In the genomic region with DNA sequence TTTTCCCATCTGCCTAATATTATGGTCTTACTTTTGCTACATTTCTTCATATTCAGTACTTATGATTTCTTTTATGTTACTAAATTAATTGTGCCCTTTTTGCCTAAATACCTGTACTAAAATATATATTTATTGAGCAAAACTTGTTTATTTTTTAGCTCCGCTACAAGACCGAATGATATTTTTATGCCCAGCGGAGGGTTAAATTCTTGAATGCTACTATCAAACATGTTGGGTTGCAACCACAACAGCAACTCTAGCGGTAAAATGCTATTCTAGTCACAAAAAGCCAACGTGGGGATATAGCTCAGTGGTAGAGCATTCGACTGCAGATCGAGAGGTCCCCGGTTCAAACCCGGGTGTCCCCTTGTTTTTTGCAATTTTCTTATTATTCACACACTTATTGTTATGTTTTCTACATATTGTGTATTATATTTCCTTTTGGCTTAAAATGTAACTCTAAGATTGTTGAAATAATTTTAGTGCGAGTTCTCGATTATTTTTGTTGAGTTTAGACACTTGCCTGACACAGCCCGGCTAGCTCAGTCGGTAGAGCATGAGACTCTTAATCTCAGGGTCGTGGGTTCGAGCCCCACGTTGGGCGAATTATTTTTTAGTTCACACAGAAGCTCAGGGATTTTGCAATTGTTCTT, we compare ENCODE assay signal across 1 fruit fly cellular context.
A peak's percentile ranks its signal among the peaks of the same experiment; 100 is the strongest.
TF ChIP-seq lines count a peak whose summit lies in the region.

No protein-coding gene starts in this region.

TF ChIP-seq in whole organism, embryonic, 481 proteins besides CTCF, POLR2A, EP300 and RAD21 (continued from another document and continues in another):
- TF ChIP-seq bbx (GFP tag; IDR thresholded peaks at IDR 0.05; lab: Robert Waterston, UW; ENCODE audit: partially characterized antibody) (peak; percentile 91), CG8359 (GFP tag; optimal IDR thresholded peaks at IDR 0.05; lab: Kevin White, UChicago; ENCODE audit: borderline replicate concordance) (no peak), NfI (GFP tag; optimal IDR thresholded peaks at IDR 0.05; lab: Kevin White, UChicago) (peak; percentile 5), CG15011 (GFP tag; optimal IDR thresholded peaks at IDR 0.05; lab: Kevin White, UChicago) (no peak), CG18262 (tag; optimal IDR thresholded peaks at IDR 0.05; lab: Kevin White, UChicago) (peak; percentile 38), Lim3 (GFP tag; IDR thresholded peaks at IDR 0.05; lab: Robert Waterston, UW) (no peak), Hsf (GFP tag; optimal IDR thresholded peaks at IDR 0.05; lab: Kevin White, UChicago) (no peak), Dll (GFP tag; IDR thresholded peaks at IDR 0.05; lab: Robert Waterston, UW; ENCODE audit: partially characterized antibody) (peak; percentile 60), CG9817 (tag; optimal IDR thresholded peaks at IDR 0.05; lab: Kevin White, UChicago) (peak; percentile 22), shn (GFP tag; optimal IDR thresholded peaks at IDR 0.05; lab: Kevin White, UChicago) (no peak), CG13894 (tag; optimal IDR thresholded peaks at IDR 0.05; lab: Kevin White, UChicago) (peak; percentile 40), Nf-YB (GFP tag; optimal IDR thresholded peaks at IDR 0.05; lab: Kevin White, UChicago) (no peak), ind (GFP tag; optimal IDR thresholded peaks at IDR 0.05; lab: Kevin White, UChicago) (peak; percentile 11), sqz (GFP tag; optimal IDR thresholded peaks at IDR 0.05; lab: Kevin White, UChicago) (no peak), CG14710 (tag; optimal IDR thresholded peaks at IDR 0.05; lab: Kevin White, UChicago) (no peak), Dbx (GFP tag; IDR thresholded peaks at IDR 0.05; lab: Robert Waterston, UW) (0 out of 3 replicates have a peak, but pooled peaks have one; percentile 53), CG2678 (tag; optimal IDR thresholded peaks at IDR 0.05; lab: Kevin White, UChicago) (peak; percentile 53), unc-4 (GFP tag; IDR thresholded peaks at IDR 0.05; lab: Robert Waterston, UW; ENCODE audit: partially characterized antibody) (peak; percentile 52), ERR (GFP tag; optimal IDR thresholded peaks at IDR 0.05; lab: Kevin White, UChicago) (no peak), Myb (GFP tag; optimal IDR thresholded peaks at IDR 0.05; lab: Kevin White, UChicago) (no peak), Ets65A (GFP tag; lab: Kevin White, UChicago) (no peak), Aef1 (GFP tag; IDR thresholded peaks at IDR 0.05; lab: Robert Waterston, UW) (no peak), ftz-f1 (GFP tag; optimal IDR thresholded peaks at IDR 0.05; lab: Kevin White, UChicago) (no peak), CG6689 (GFP tag; IDR thresholded peaks at IDR 0.05; lab: Robert Waterston, UW) (no peak), CG13775 (GFP tag; optimal IDR thresholded peaks at IDR 0.05; lab: Kevin White, UChicago) (no peak), Sox100B (GFP tag; optimal IDR thresholded peaks at IDR 0.05; lab: Kevin White, UChicago) (no peak), CG7987 (GFP tag; optimal IDR thresholded peaks at IDR 0.05; lab: Kevin White, UChicago) (no peak), knrl (GFP tag; IDR thresholded peaks at IDR 0.05; lab: Robert Waterston, UW; ENCODE audit: partially characterized antibody) (peak; percentile 74), CG9797 (GFP tag; optimal IDR thresholded peaks at IDR 0.05; lab: Kevin White, UChicago) (no peak), HLH4C (GFP tag; IDR thresholded peaks at IDR 0.05; lab: Robert Waterston, UW; ENCODE audit: partially characterized antibody) (peak; percentile 85), Oli (tag; optimal IDR thresholded peaks at IDR 0.05; lab: Kevin White, UChicago) (no peak), kah (GFP tag; optimal IDR thresholded peaks at IDR 0.05; lab: Kevin White, UChicago) (no peak), Fer2 (tag; optimal IDR thresholded peaks at IDR 0.05; lab: Kevin White, UChicago) (peak; percentile 34), crp (GFP tag; optimal IDR thresholded peaks at IDR 0.05; lab: Kevin White, UChicago) (no peak), CG15269 (tag; optimal IDR thresholded peaks at IDR 0.05; lab: Kevin White, UChicago) (peak; percentile 29), CG17385 (GFP tag; optimal IDR thresholded peaks at IDR 0.05; lab: Kevin White, UChicago) (no peak), CG4328 (GFP tag; optimal IDR thresholded peaks at IDR 0.05; lab: Kevin White, UChicago) (peak; percentile 8), CG7963 (GFP tag; IDR thresholded peaks at IDR 0.05; lab: Robert Waterston, UW; ENCODE audit: partially characterized antibody) (peak; percentile 93), CG30431 (GFP tag; optimal IDR thresholded peaks at IDR 0.05; lab: Kevin White, UChicago) (no peak), NFAT (GFP tag; IDR thresholded peaks at IDR 0.05; lab: Robert Waterston, UW) (peak; percentile 40; the same call in 1 of the 2 replicates), sisA (GFP tag; IDR thresholded peaks at IDR 0.05; lab: Robert Waterston, UW) (no peak), fru (optimal IDR thresholded peaks at IDR 0.05; lab: Kevin White, UChicago) (no peak), gsb-n (tag; optimal IDR thresholded peaks at IDR 0.05; lab: Kevin White, UChicago) (no peak), Hr3 (GFP tag; optimal IDR thresholded peaks at IDR 0.05; lab: Kevin White, UChicago) (no peak), CG9727 (GFP tag; optimal IDR thresholded peaks at IDR 0.05; lab: Kevin White, UChicago) (no peak), schlank (tag; optimal IDR thresholded peaks at IDR 0.05; lab: Kevin White, UChicago) (no peak), zen2 (GFP tag; IDR thresholded peaks at IDR 0.05; lab: Robert Waterston, UW; ENCODE audit: partially characterized antibody) (peak; percentile 60; the same call in 1 of the 3 replicates), CG17359 (tag; optimal IDR thresholded peaks at IDR 0.05; lab: Kevin White, UChicago) (peak; percentile 2), hb (GFP tag; IDR thresholded peaks at IDR 0.05; lab: Robert Waterston, UW; ENCODE audit: partially characterized antibody) (peak; percentile 87), CG6654 (GFP tag; optimal IDR thresholded peaks at IDR 0.05; lab: Kevin White, UChicago) (no peak), lmd (GFP tag; IDR thresholded peaks at IDR 0.05; lab: Robert Waterston, UW) (no peak), Bgb (GFP tag; IDR thresholded peaks at IDR 0.05; lab: Robert Waterston, UW; ENCODE audit: partially characterized antibody) (peak; percentile 83), Drgx (GFP tag; IDR thresholded peaks at IDR 0.05; lab: Robert Waterston, UW) (0 out of 2 replicates have a peak, but pooled peaks have one; percentile 5), Ptx1 (GFP tag; IDR thresholded peaks at IDR 0.05; lab: Robert Waterston, UW) (0 out of 2 replicates have a peak, but pooled peaks have one; percentile 17), dpn (GFP tag; optimal IDR thresholded peaks at IDR 0.05; lab: Kevin White, UChicago) (no peak), prd (optimal IDR thresholded peaks at IDR 0.05; lab: Kevin White, UChicago) (no peak), prd (GFP tag; IDR thresholded peaks at IDR 0.05; lab: Robert Waterston, UW) (no peak), en (GFP tag; optimal IDR thresholded peaks at IDR 0.05; lab: Kevin White, UChicago) (peak; percentile 5), CG12236 (GFP tag; optimal IDR thresholded peaks at IDR 0.05; lab: Kevin White, UChicago) (no peak), Scr (GFP tag; IDR thresholded peaks at IDR 0.05; lab: Robert Waterston, UW; ENCODE audit: partially characterized antibody) (peak; percentile 74), chinmo (GFP tag; IDR thresholded peaks at IDR 0.05; lab: Robert Waterston, UW; ENCODE audit: partially characterized antibody) (peak; percentile 54; the same call in 2 of the 4 replicates), sna (GFP tag; IDR thresholded peaks at IDR 0.05; lab: Robert Waterston, UW; ENCODE audit: partially characterized antibody) (peak; percentile 72), sr (GFP tag; IDR thresholded peaks at IDR 0.05; lab: Robert Waterston, UW) (no peak), CG34422 (GFP tag; IDR thresholded peaks at IDR 0.05; lab: Robert Waterston, UW) (no peak; the same call in 2 of the 3 replicates), CG3407 (GFP tag; optimal IDR thresholded peaks at IDR 0.05; lab: Kevin White, UChicago) (no peak), Dp (GFP tag; optimal IDR thresholded peaks at IDR 0.05; lab: Kevin White, UChicago) (no peak), CG16863 (GFP tag; optimal IDR thresholded peaks at IDR 0.05; lab: Kevin White, UChicago) (no peak), Sin3A (optimal IDR thresholded peaks at IDR 0.05; lab: Kevin White, UChicago) (no peak), vvl (GFP tag; IDR thresholded peaks at IDR 0.05; lab: Robert Waterston, UW) (peak; percentile 24; the same call in 1 of the 2 replicates), CG1602 (GFP tag; optimal IDR thresholded peaks at IDR 0.05; lab: Kevin White, UChicago) (no peak), Fer3 (tag; optimal IDR thresholded peaks at IDR 0.05; lab: Kevin White, UChicago) (peak; percentile 41), YL-1 (GFP tag; optimal IDR thresholded peaks at IDR 0.05; lab: Kevin White, UChicago) (no peak), scrt (GFP tag; optimal IDR thresholded peaks at IDR 0.05; lab: Kevin White, UChicago) (peak; percentile 16), ara (GFP tag; IDR thresholded peaks at IDR 0.05; lab: Robert Waterston, UW) (no peak), H15 (GFP tag; IDR thresholded peaks at IDR 0.05; lab: Robert Waterston, UW) (no peak), sima (GFP tag; optimal IDR thresholded peaks at IDR 0.05; lab: Kevin White, UChicago) (no peak), pho (GFP tag; optimal IDR thresholded peaks at IDR 0.05; lab: Kevin White, UChicago) (peak; percentile 11), CG8089 (GFP tag; optimal IDR thresholded peaks at IDR 0.05; lab: Kevin White, UChicago) (no peak), eve (GFP tag; optimal IDR thresholded peaks at IDR 0.05; lab: Kevin White, UChicago) (no peak), mam (GFP tag; optimal IDR thresholded peaks at IDR 0.05; lab: Kevin White, UChicago) (peak; percentile 9), gsb (GFP tag; IDR thresholded peaks at IDR 0.05; lab: Robert Waterston, UW) (no peak), Doc2 (GFP tag; IDR thresholded peaks at IDR 0.05; lab: Robert Waterston, UW) (no peak), CG6175 (GFP tag; IDR thresholded peaks at IDR 0.05; lab: Robert Waterston, UW) (no peak), CG8281 (tag; optimal IDR thresholded peaks at IDR 0.05; lab: Kevin White, UChicago) (no peak), Opbp (GFP tag; IDR thresholded peaks at IDR 0.05; lab: Robert Waterston, UW; ENCODE audit: partially characterized antibody) (peak; percentile 95), CG6854 (GFP tag; optimal IDR thresholded peaks at IDR 0.05; lab: Kevin White, UChicago) (no peak), MBD-R2 (GFP tag; IDR thresholded peaks at IDR 0.05; lab: Robert Waterston, UW) (no peak), Hmr (GFP tag; optimal IDR thresholded peaks at IDR 0.05; lab: Kevin White, UChicago) (no peak), sug (tag; optimal IDR thresholded peaks at IDR 0.05; lab: Kevin White, UChicago) (peak; percentile 10), bab2 (GFP tag; optimal IDR thresholded peaks at IDR 0.05; lab: Kevin White, UChicago) (no peak), CG8388 (GFP tag; optimal IDR thresholded peaks at IDR 0.05; lab: Kevin White, UChicago) (no peak), lab (GFP tag; optimal IDR thresholded peaks at IDR 0.05; lab: Kevin White, UChicago) (peak; percentile 60), pan (optimal IDR thresholded peaks at IDR 0.05; lab: Kevin White, UChicago) (no peak), pan (GFP tag; optimal IDR thresholded peaks at IDR 0.05 in 1 of 2, IDR thresholded peaks at IDR 0.05 in 1 of 2) (no peak), CG2889 (GFP tag; IDR thresholded peaks at IDR 0.05; lab: Robert Waterston, UW) (peak; percentile 45; the same call in 1 of the 3 replicates), zfh2 (GFP tag; optimal IDR thresholded peaks at IDR 0.05; lab: Kevin White, UChicago) (no peak), pita (GFP tag; optimal IDR thresholded peaks at IDR 0.05; lab: Kevin White, UChicago) (no peak), Side (GFP tag; optimal IDR thresholded peaks at IDR 0.05; lab: Kevin White, UChicago) (no peak), run (tag; optimal IDR thresholded peaks at IDR 0.05; lab: Kevin White, UChicago) (no peak), twi (tag; optimal IDR thresholded peaks at IDR 0.05; lab: Kevin White, UChicago) (no peak), cas (GFP tag; IDR thresholded peaks at IDR 0.05; lab: Robert Waterston, UW) (0 out of 2 replicates have a peak, but pooled peaks have one; percentile 6), Six4 (GFP tag; optimal IDR thresholded peaks at IDR 0.05; lab: Kevin White, UChicago) (no peak), CG12744 (GFP tag; optimal IDR thresholded peaks at IDR 0.05; lab: Kevin White, UChicago) (no peak), Adf1 (GFP tag; IDR thresholded peaks at IDR 0.05; lab: Robert Waterston, UW) (no peak), PHDP (tag; optimal IDR thresholded peaks at IDR 0.05; lab: Kevin White, UChicago) (peak; percentile 20), CG8944 (GFP tag; optimal IDR thresholded peaks at IDR 0.05; lab: Kevin White, UChicago) (no peak), CG6765 (GFP tag; optimal IDR thresholded peaks at IDR 0.05; lab: Kevin White, UChicago) (no peak), toy (GFP tag; IDR thresholded peaks at IDR 0.05; lab: Robert Waterston, UW) (no peak), tap (tag; optimal IDR thresholded peaks at IDR 0.05; lab: Kevin White, UChicago) (peak; percentile 14), D19B (GFP tag; optimal IDR thresholded peaks at IDR 0.05; lab: Kevin White, UChicago) (no peak), abd-A (tag; optimal IDR thresholded peaks at IDR 0.05; lab: Kevin White, UChicago) (no peak), zfh1 (GFP tag; IDR thresholded peaks at IDR 0.05; lab: Robert Waterston, UW) (no peak), mirr (GFP tag; optimal IDR thresholded peaks at IDR 0.05; lab: Kevin White, UChicago) (no peak), ato (GFP tag; IDR thresholded peaks at IDR 0.05; lab: Robert Waterston, UW; ENCODE audit: partially characterized antibody) (peak; percentile 93), E2f2 (GFP tag; IDR thresholded peaks at IDR 0.05; lab: Robert Waterston, UW) (peak; percentile 20; the same call in 1 of the 2 replicates), trh (GFP tag; optimal IDR thresholded peaks at IDR 0.05; lab: Kevin White, UChicago) (no peak), CG12769 (tag; optimal IDR thresholded peaks at IDR 0.05; lab: Kevin White, UChicago) (peak; percentile 3), CG12391 (tag; optimal IDR thresholded peaks at IDR 0.05; lab: Kevin White, UChicago) (peak; percentile 53), Med (GFP tag; lab: Kevin White, UChicago) (peak; percentile 26), CG1832 (GFP tag; optimal IDR thresholded peaks at IDR 0.05; lab: Kevin White, UChicago) (no peak), sd (tag; optimal IDR thresholded peaks at IDR 0.05; lab: Kevin White, UChicago) (no peak), pfk (GFP tag; optimal IDR thresholded peaks at IDR 0.05; lab: Kevin White, UChicago) (no peak), caup (GFP tag; optimal IDR thresholded peaks at IDR 0.05; lab: Kevin White, UChicago; ENCODE audit: severe bottlenecking) (no peak), fu2 (GFP tag; optimal IDR thresholded peaks at IDR 0.05; lab: Kevin White, UChicago) (no peak), peb (GFP tag; IDR thresholded peaks at IDR 0.05; lab: Robert Waterston, UW) (no peak)
